Worm (Caenorhabditis elegans): ENCODE measurements around the gene F33G12.7.

DNA sequence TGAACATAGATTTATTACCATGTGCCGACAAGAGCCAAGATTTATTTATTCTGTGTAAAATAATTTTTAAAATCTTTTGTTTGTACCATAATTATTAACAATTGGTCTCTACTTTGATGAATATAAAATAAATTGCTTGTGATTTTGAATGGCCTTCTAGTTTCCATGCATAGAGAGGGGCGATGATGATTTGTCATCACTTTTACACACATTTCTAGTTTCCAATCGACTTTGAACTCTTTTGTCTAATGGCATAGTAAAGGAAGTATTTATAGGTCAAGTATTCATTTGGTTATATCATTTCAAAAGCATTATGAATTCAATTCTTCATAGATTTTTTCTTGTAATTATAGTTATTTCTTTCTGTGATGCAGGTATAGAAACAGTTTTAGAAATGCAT, 36.8 kb downstream of the F33G12.7 start, which contains the start of gene F59A6.10:
- TF ChIP-seq C34B4.2 (tag; optimal IDR thresholded peaks at IDR 0.05) (no peak), snu-23 (GFP tag; optimal IDR thresholded peaks at IDR 0.05) (no peak), egl-27 (tag; optimal IDR thresholded peaks at IDR 0.05) (no peak), pag-3 (tag; optimal IDR thresholded peaks at IDR 0.05; ENCODE audit: borderline replicate concordance, insufficient read depth) (no peak), aha-1 (tag; optimal IDR thresholded peaks at IDR 0.05) (no peak), rnt-1 (tag; optimal IDR thresholded peaks at IDR 0.05) (no peak), mdl-1 (tag; optimal IDR thresholded peaks at IDR 0.05) (no peak), nhr-11 (tag; optimal IDR thresholded peaks at IDR 0.05) (no peak), unc-30 (tag; optimal IDR thresholded peaks at IDR 0.05) (no peak), unc-62 (GFP tag; optimal IDR thresholded peaks at IDR 0.05) (no peak), nhr-12 (tag; optimal IDR thresholded peaks at IDR 0.05) (no peak), lin-13 (GFP tag; optimal IDR thresholded peaks at IDR 0.05) (no peak)

Measured in whole organism, L1 larva.